Fruit fly (Drosophila melanogaster): Measurements from ENCODE around the gene rod.

DNA sequence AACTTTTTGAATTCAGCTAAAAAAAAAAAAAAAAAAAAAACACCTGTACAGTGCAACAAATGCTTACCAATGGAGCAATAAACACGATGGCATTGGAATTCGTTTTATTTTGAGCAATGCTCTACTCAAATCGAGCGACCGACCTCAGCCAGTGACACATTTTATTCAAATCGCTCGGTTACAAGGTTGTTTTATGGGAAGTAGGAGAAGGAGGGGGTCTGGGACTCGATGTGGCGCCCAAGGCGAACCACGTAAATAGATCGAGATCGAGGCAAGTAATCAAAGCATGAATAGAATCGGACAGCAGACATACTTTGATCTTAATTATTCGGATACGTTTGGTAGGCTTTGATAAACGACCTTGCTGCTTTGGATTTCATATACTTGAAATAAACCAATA lies 22.5 kb downstream of the rod start:
- TF ChIP-seq insv (optimal IDR thresholded peaks at IDR 0.05) (no peak), Myc (optimal IDR thresholded peaks at IDR 0.05) (no peak), psq (optimal IDR thresholded peaks at IDR 0.05) (no peak), Sin3A (optimal IDR thresholded peaks at IDR 0.05) (no peak), h (optimal IDR thresholded peaks at IDR 0.05) (no peak)
